Fruit fly (Drosophila melanogaster) whole organism, prepupa: Measurements from ENCODE around the gene aub.

Experiments used
- CG10669 ChIP-seq: fragments of 200-800 bp; sonication (Bioruptor generic); optimal IDR thresholded peaks from 3 replicates; lab custom pipeline; 2018; ENCODE audit warnings: missing biosample characterization, mild to moderate bottlenecking, missing genetic modification characterization, moderate library complexity
- CG16779 ChIP-seq: fragments of 200-800 bp; sonication (Bioruptor generic); optimal IDR thresholded peaks from 3 replicates; lab custom pipeline; 2017; ENCODE audit warnings: missing biosample characterization, mild to moderate bottlenecking, missing genetic modification characterization
- CG3032 ChIP-seq: fragments of 200-800 bp; optimal IDR thresholded peaks from 2 replicates; lab custom pipeline; 2019; ENCODE audit warnings: missing biosample characterization, mild to moderate bottlenecking, missing genetic modification characterization, moderate library complexity
- CG32006 ChIP-seq: fragments of 200-800 bp; sonication (Bioruptor generic); optimal IDR thresholded peaks from 3 replicates; lab custom pipeline; 2017; ENCODE audit warnings: missing biosample characterization, mild to moderate bottlenecking, missing genetic modification characterization
- CG6163 ChIP-seq: fragments of 200-800 bp; sonication (Bioruptor generic); IDR thresholded peaks from 3 replicates; pipeline ENCODE4 v1.3.6; 2022; ENCODE audit warnings: missing biosample characterization, missing genetic modification characterization
- CG8632 ChIP-seq: fragments of 200-800 bp; sonication (Bioruptor generic); optimal IDR thresholded peaks from 3 replicates; lab custom pipeline; 2016; ENCODE audit warnings: missing biosample characterization, missing genetic modification characterization
- Hr4 ChIP-seq: fragments of 200-800 bp; sonication (Bioruptor generic); optimal IDR thresholded peaks from 3 replicates; lab custom pipeline; 2016; ENCODE audit warnings: missing biosample characterization, missing genetic modification characterization
- achi ChIP-seq: fragments of 200-800 bp; sonication (Bioruptor generic); optimal IDR thresholded peaks from 3 replicates; lab custom pipeline; 2016; ENCODE audit warnings: missing biosample characterization, missing genetic modification characterization
- dsx ChIP-seq: fragments of 200-800 bp; optimal IDR thresholded peaks from 3 replicates; lab custom pipeline; 2019; ENCODE audit warnings: missing biosample characterization, mild to moderate bottlenecking, missing genetic modification characterization, moderate library complexity; ENCODE audit not compliant: poor library complexity, severe bottlenecking
- net ChIP-seq: fragments of 200-800 bp; sonication (Bioruptor generic); optimal IDR thresholded peaks from 3 replicates; lab custom pipeline; 2016; ENCODE audit warnings: missing biosample characterization, missing genetic modification characterization
- pdm3 ChIP-seq: fragments of 200-800 bp; sonication (Bioruptor generic); optimal IDR thresholded peaks from 3 replicates; lab custom pipeline; 2016; ENCODE audit warnings: missing biosample characterization, missing genetic modification characterization
- svp ChIP-seq: fragments of 200-800 bp; sonication (Bioruptor generic); peaks from one replicate; lab custom pipeline; 2016; ENCODE audit warnings: missing biosample characterization, missing genetic modification characterization

DNA sequence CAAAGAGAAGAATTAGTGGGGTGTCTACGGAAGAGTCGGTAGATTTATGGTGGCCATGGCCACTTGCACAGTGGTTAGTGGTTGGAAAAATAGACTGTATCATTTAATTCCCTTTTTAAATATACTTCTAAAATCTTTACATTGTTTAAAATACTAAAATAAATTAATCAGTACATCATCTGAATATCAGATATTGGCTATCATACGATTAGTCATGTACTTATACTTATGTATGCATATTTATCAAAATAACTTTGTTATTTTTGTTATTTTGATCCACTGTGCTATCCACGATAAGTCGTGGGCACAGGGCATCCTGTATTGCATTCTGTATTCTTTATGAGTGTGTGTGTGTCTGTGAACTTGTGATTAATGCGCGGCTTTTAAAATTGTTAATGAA, 13.4 kb upstream of the aub start:
- TF ChIP-seq net (GFP tag; lab: Kevin White, UChicago) = no peak
- peak; percentile 46 for TF ChIP-seq dsx
- TF ChIP-seq svp = no peak
- TF ChIP-seq Hr4 (GFP tag; lab: Kevin White, UChicago) = peak; percentile 51
- peak; percentile 75 for TF ChIP-seq CG32006 (GFP tag; lab: Kevin White, UChicago)
- TF ChIP-seq pdm3 (GFP tag; lab: Kevin White, UChicago) = no peak
- peak; percentile 32 for TF ChIP-seq CG10669
- TF ChIP-seq CG8632 = peak; percentile 41
- peak; percentile 66 for TF ChIP-seq achi (GFP tag; lab: Kevin White, UChicago)
- TF ChIP-seq CG16779 = no peak
- peak; percentile 20; the same call in 1 of the 3 replicates for TF ChIP-seq CG6163 (GFP tag; lab: Robert Waterston, UW)
- peak; percentile 39 for TF ChIP-seq CG3032
